Fruit fly (Drosophila melanogaster): ENCODE data around the gene Nmnat.

The Nmnat gene

DNA sequence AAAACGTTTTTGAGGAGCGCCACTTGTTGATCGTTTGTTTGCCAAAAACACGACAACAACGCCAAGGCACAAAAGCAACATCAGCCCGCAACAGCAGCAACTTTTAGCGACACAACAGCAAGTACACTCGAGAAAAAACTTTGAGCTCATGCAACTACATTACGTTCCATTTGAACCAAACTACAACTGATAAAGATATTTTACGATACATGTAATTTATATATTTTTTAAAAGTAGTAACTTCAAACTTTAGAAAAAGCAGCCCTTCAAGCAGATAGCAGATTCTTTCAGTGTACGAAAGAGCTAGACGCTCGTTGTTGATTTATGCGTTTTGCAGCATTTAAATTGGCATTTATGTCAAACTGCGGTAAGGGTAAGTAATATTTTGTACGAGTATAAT is 34.9 kb upstream of the Nmnat start (continued):
- TF ChIP-seq eg (GFP tag; IDR thresholded peaks at IDR 0.05) (peak; percentile 92), CG6163 (GFP tag; IDR thresholded peaks at IDR 0.05) (peak; percentile 77), achi (GFP tag; optimal IDR thresholded peaks at IDR 0.05) (peak; percentile 50), CG9139 (GFP tag; optimal IDR thresholded peaks at IDR 0.05) (no peak), vri (GFP tag; optimal IDR thresholded peaks at IDR 0.05) (no peak), OdsH (GFP tag; optimal IDR thresholded peaks at IDR 0.05) (peak; percentile 60), CG8632 (GFP tag; optimal IDR thresholded peaks at IDR 0.05) (peak; percentile 2), ss (GFP tag; optimal IDR thresholded peaks at IDR 0.05) (no peak), acj6 (GFP tag; optimal IDR thresholded peaks at IDR 0.05) (peak; percentile 39), CG6792 (GFP tag; optimal IDR thresholded peaks at IDR 0.05) (peak; percentile 12), CG7368 (GFP tag; optimal IDR thresholded peaks at IDR 0.05) (peak; percentile 4), CG11902 (GFP tag; optimal IDR thresholded peaks at IDR 0.05) (peak; percentile 21), fd85E (GFP tag; optimal IDR thresholded peaks at IDR 0.05) (no peak), Eip75B (GFP tag; optimal IDR thresholded peaks at IDR 0.05) (no peak), Blimp-1 (GFP tag; optimal IDR thresholded peaks at IDR 0.05) (no peak)

DNA sequence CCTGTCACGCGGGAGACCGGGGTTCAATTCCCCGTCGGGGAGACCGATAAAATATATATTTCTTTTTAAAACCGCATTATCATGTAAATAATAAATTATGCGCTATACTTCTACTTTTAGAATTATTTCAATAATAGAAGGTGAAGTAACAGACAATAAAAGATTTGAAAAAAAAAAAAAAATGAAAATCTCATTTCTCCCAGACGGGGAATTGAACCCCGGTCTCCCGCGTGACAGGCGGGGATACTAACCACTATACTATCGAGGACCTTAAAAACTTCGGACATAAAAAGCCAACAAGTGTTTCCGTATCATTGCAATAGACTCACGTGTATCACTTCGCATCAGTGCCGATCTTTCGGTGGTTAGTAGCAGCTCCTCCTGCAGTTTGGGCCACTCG is 30.2 kb upstream of the Nmnat start:
- TF ChIP-seq achi (GFP tag; optimal IDR thresholded peaks at IDR 0.05): no peak
- TF ChIP-seq Ets21C (GFP tag; optimal IDR thresholded peaks at IDR 0.05): no peak
- no peak for TF ChIP-seq Eip75B (GFP tag; optimal IDR thresholded peaks at IDR 0.05)
- no peak for TF ChIP-seq CG9139 (GFP tag; optimal IDR thresholded peaks at IDR 0.05)
- TF ChIP-seq CG34406 (GFP tag; optimal IDR thresholded peaks at IDR 0.05): no peak
- TF ChIP-seq svp (GFP tag): no peak
- TF ChIP-seq esn (GFP tag; optimal IDR thresholded peaks at IDR 0.05): no peak
- TF ChIP-seq Sox102F (GFP tag; optimal IDR thresholded peaks at IDR 0.05): no peak
- no peak for TF ChIP-seq Smox (GFP tag; optimal IDR thresholded peaks at IDR 0.05)
- no peak for TF ChIP-seq CG11762 (GFP tag; optimal IDR thresholded peaks at IDR 0.05; ENCODE audit: insufficient read depth)
- TF ChIP-seq fd59A (GFP tag; optimal IDR thresholded peaks at IDR 0.05): no peak
- TF ChIP-seq salr (GFP tag; optimal IDR thresholded peaks at IDR 0.05): no peak
- no peak for TF ChIP-seq acj6 (GFP tag; optimal IDR thresholded peaks at IDR 0.05)

DNA sequence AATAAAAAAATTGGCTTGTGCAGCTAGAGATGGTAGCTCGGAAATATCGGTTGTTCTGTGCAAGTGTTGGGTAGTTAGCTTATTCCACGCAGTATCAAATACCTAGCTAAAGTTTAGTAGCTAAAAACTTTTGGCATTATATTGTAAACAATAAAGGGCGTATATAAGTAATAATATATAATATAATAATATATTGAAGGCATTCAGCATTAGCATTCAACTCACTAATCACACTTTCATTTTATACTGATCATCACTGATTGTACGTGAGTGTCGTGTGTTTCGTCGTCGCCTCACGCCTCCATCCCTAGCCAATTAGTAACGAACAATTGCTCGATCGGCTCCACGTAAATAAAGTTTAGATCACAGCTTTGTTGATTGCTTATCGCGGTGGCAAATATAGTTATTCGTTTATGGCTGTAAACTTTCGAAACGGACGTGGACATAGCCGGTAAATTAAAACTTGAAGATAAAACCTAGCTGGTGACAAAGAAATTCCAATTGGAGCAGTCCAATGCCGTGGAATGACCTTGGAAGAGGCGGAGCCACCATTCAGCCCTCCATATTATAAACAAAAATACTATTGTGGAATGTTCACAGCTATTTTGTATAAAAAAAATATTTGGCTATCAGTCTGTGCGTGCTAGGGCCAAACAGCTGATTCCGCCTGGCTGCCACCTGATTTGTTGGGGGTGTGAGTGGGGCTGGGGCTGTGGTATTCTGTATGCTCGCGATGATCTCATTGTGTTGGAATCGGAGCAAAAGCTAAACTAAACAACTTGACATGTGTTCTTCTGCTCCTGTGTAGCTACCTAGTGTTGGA is 27.0 kb upstream of the Nmnat start, which contains the start of the genes PIG-S, sud1 and CG11168:
Gene PIG-S (minus strand): TSS at position 51 of the 823 bp plus-strand sequence.
Gene sud1 (minus strand): TSS at position 51 of the 823 bp plus-strand sequence.
Gene CG11168 (plus strand): TSS at position 293 of the 823 bp plus-strand sequence.
- peak; percentile 28 for TF ChIP-seq CG31627 (GFP tag; optimal IDR thresholded peaks at IDR 0.05)
- peak; percentile 26; the same call in 1 of the 2 replicates for TF ChIP-seq CG15336 (GFP tag; IDR thresholded peaks at IDR 0.05)
- no peak for TF ChIP-seq achi (GFP tag; optimal IDR thresholded peaks at IDR 0.05)
- no peak for TF ChIP-seq CG8319 (GFP tag; optimal IDR thresholded peaks at IDR 0.05)
- peak; percentile 54; the same call in 2 of the 3 replicates for TF ChIP-seq eg (GFP tag; IDR thresholded peaks at IDR 0.05)
- no peak for TF ChIP-seq fd59A (GFP tag; optimal IDR thresholded peaks at IDR 0.05)
- TF ChIP-seq lz (GFP tag; optimal IDR thresholded peaks at IDR 0.05): peak; percentile 41
- no peak for TF ChIP-seq vri (GFP tag; optimal IDR thresholded peaks at IDR 0.05)
- peak; percentile 36 for TF ChIP-seq esn (GFP tag; optimal IDR thresholded peaks at IDR 0.05)
- TF ChIP-seq Eip78C (GFP tag): no peak
- no peak for TF ChIP-seq Sox102F (GFP tag; optimal IDR thresholded peaks at IDR 0.05)
- TF ChIP-seq Hr4 (GFP tag; optimal IDR thresholded peaks at IDR 0.05): no peak
- no peak for TF ChIP-seq CG6792 (GFP tag; optimal IDR thresholded peaks at IDR 0.05)
- TF ChIP-seq Eip75B (GFP tag; optimal IDR thresholded peaks at IDR 0.05): no peak
- TF ChIP-seq acj6 (GFP tag; optimal IDR thresholded peaks at IDR 0.05): no peak
- TF ChIP-seq net (GFP tag; optimal IDR thresholded peaks at IDR 0.05): no peak
- TF ChIP-seq Ets21C (GFP tag; optimal IDR thresholded peaks at IDR 0.05): no peak
- no peak for TF ChIP-seq Hr38 (GFP tag; optimal IDR thresholded peaks at IDR 0.05)
- TF ChIP-seq Met (GFP tag; optimal IDR thresholded peaks at IDR 0.05): no peak
- no peak for TF ChIP-seq CG16779 (tag; optimal IDR thresholded peaks at IDR 0.05)
- TF ChIP-seq Ets96B (tag; optimal IDR thresholded peaks at IDR 0.05): no peak
- TF ChIP-seq CG6808 (GFP tag; optimal IDR thresholded peaks at IDR 0.05): no peak
- TF ChIP-seq CG6163 (GFP tag; IDR thresholded peaks at IDR 0.05): peak; percentile 45; the same call in 1 of the 3 replicates
- no peak for TF ChIP-seq CG10631 (GFP tag; optimal IDR thresholded peaks at IDR 0.05)
- TF ChIP-seq Smox (GFP tag; optimal IDR thresholded peaks at IDR 0.05): no peak
- no peak for TF ChIP-seq Lpt (GFP tag; optimal IDR thresholded peaks at IDR 0.05)
- no peak for TF ChIP-seq CG32006 (GFP tag; optimal IDR thresholded peaks at IDR 0.05)
- TF ChIP-seq Sox14 (GFP tag; optimal IDR thresholded peaks at IDR 0.05): no peak
- peak; percentile 18 for TF ChIP-seq CG1621 (tag; optimal IDR thresholded peaks at IDR 0.05)
- no peak for TF ChIP-seq svp (GFP tag)
- TF ChIP-seq Hr39 (GFP tag; optimal IDR thresholded peaks at IDR 0.05): no peak
- TF ChIP-seq fd85E (GFP tag; optimal IDR thresholded peaks at IDR 0.05): no peak
- no peak for TF ChIP-seq CG10669 (GFP tag; optimal IDR thresholded peaks at IDR 0.05)
- TF ChIP-seq Blimp-1 (GFP tag; optimal IDR thresholded peaks at IDR 0.05): no peak
- no peak for TF ChIP-seq CG34406 (GFP tag; optimal IDR thresholded peaks at IDR 0.05)
- no peak for TF ChIP-seq spab (GFP tag; optimal IDR thresholded peaks at IDR 0.05)

Data from whole organism, prepupa.